Fruit fly (Drosophila melanogaster) whole organism: ENCODE results near the gene nmo.

ENCODE experiments used
- CG8478 ChIP-seq: fragments of >200 bp; optimal IDR thresholded peaks from 2 replicates; lab custom pipeline; 2018; ENCODE audit warnings: inconsistent platforms
- Dll ChIP-seq: fragments of >200 bp; optimal IDR thresholded peaks from 2 replicates; lab custom pipeline; 2017
- EcR ChIP-seq, 2 experiments: fragments of >200 bp; optimal IDR thresholded peaks; 2 replicates each; lab custom pipeline; 2017; ENCODE audit warnings: missing biosample characterization in 2 of 2, missing genetic modification characterization in 2 of 2, missing genetic modification reagents in 2 of 2
- pan ChIP-seq: fragments of >200 bp; optimal IDR thresholded peaks from 2 replicates; lab custom pipeline; 2017
- psq ChIP-seq: fragments of >200 bp; optimal IDR thresholded peaks from 2 replicates; lab custom pipeline; 2017
- usp ChIP-seq: fragments of >200 bp; optimal IDR thresholded peaks from 2 replicates; lab custom pipeline; 2017; ENCODE audit warnings: missing biosample characterization, missing genetic modification characterization, mixed read lengths

The nmo gene

DNA sequence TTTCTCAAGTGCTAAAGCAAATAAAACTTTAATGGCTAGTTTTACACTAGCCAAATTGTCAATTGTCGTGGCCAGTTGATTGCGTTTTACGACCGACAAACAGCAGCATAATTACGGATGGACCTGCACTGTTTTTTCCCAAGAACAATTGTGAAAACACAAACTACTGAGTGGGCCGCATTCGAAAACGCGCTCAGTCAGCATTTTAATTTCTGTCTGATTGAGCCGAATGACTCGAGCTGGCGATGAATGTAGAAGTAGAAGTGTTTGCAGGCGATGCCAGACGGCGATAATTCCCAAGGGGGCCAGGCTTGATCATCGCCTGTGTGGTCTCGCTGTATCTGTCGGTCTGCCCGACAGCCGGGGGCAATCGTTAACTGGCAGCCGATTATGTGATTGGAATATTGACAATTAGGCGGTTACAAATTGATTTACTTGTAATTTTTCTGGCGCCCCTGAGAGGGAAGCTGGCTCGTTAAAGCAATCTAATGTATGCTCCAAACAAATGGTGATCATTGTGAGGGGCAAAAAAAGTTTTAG lies 80.9 kb downstream of the nmo start:
- no peak for TF ChIP-seq Dll
- no peak for TF ChIP-seq pan
- TF ChIP-seq psq (lab: Kevin White, UChicago), result no peak
- TF ChIP-seq usp (GFP tag; lab: Kevin White, UChicago), result no peak

DNA sequence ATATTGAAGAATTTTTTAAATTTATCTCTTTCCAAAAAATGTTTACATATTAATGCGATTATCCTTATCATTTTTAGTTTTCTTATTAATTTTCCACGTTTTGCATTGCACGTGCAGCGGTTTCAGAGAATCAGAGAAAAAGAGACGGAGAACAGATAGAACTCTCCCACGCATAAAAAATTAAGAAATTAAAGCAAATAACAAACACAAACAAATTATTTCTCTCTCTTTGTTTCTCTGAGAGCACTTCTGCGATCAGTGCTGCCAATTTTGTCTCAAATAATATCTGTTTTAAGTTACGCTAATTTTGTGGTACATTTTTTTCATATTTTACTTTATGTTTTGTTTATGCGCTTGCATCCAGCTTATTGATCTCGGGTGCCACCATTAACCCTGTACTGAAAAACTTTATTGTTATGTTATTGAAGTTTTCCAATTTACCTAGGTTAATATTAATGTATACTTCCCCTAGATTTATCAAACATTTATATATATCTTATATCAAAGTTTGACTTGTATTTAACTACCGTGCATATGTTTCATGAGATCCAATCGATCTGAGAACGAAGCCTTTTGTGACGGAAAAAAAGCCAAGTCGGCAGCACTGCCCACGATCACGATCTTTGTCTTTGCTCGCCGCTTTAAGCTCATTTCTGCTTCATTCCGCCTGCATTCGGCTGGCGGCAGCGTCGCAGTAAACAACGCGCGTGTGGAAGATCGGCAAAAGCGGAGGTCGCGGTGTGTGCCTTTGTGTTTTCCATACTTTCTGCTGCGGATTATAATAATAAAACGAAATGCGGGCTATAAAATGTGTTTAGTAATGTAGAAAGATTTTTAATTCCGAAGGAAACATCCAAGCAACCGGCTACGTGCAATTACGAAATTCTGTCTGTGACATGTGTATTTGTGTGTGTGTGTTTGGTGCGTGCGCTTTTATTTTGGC lies 84.6 kb downstream of the nmo start, which contains the start of gene Sarm:
Sarm (plus strand) TSS at position 661 of the 943 bp plus-strand sequence.
- no peak for TF ChIP-seq Dll
- TF ChIP-seq CG8478 (lab: Kevin White, UChicago), result no peak
- no peak for TF ChIP-seq usp (GFP tag; lab: Kevin White, UChicago)

DNA sequence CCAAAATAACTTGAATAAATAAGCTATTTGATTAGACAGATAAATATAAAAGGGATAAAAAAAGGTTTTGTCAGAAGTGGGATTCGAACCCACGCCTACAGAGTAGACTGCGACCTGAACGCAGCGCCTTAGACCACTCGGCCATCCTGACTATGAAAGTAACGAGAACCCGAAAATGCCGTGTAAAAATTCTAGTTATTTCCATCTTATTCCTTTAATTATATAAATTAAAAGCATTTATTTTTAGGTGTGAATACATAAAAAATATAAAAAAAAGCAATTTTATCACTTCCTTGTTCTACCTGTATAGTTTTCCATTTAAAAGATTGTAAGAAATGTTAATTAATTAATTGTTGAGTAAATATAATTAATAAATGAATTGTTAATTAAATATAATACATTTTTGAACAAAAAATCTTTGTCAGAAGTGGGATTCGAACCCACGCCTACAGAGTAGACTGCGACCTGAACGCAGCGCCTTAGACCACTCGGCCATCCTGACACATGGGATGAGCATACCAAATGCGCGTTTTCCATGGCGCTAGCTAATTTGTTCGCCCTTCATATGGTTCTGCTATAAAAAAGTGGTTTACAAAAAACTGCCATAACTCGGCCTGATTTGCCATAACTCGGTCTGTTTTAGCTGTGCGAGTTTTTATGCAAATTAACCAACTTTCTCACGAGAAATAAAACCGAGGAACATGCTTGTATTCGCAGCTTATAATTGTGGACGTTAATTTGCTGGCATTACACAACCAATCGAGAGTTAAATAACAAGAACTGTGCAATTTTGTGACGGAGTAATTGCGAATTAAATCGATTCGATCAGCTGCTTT lies 86.9 kb downstream of the nmo start:
- TF ChIP-seq usp (GFP tag; lab: Kevin White, UChicago) (no peak), EcR (GFP tag; optimal IDR thresholded peaks at IDR 0.05; lab: Kevin White, UChicago) (no peak), psq (lab: Kevin White, UChicago) (no peak), Dll (no peak), CG8478 (lab: Kevin White, UChicago) (no peak), pan (no peak)

DNA sequence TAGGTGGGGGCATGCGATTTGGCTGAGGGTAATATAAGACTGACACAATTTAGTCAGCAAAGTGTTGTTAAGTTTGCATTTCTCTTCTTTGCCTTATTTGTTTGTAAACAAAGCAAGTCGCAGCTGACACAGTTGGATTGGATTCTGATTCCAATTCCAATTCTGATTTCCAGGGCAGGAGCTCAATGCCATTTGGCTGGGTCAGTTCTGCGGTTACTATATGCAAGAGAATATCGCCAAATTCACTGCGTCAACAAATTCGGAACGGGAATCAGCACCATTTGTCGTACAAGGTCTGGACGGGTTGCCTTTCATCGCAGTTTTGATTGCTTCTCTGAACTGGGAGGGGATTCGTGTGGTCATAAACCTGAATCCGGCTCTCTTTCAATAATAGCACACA lies 88.6 kb downstream of the nmo start:
- TF ChIP-seq EcR (GFP tag; optimal IDR thresholded peaks at IDR 0.05; lab: Kevin White, UChicago), result no peak

DNA sequence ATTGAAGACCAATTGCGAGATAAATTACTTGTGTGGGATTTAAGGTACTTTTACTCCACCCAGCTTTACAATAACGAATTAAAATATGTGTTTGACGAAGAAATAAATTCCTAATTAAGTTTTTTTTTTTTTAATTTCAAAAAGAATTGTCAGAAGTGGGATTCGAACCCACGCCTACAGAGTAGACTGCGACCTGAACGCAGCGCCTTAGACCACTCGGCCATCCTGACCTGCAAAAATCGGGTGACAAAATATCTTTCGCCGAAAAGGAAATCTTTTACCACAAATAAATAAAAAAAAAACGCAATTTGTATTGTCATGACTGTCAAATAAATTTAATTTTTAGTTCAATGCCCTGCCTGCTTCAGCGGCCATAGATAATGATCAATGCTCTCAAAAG lies 89.2 kb downstream of the nmo start:
- TF ChIP-seq EcR (GFP tag; optimal IDR thresholded peaks at IDR 0.05; lab: Kevin White, UChicago) (no peak), CG8478 (lab: Kevin White, UChicago) (no peak), Dll (no peak), pan (no peak), usp (GFP tag; lab: Kevin White, UChicago) (no peak), psq (lab: Kevin White, UChicago) (no peak)

DNA sequence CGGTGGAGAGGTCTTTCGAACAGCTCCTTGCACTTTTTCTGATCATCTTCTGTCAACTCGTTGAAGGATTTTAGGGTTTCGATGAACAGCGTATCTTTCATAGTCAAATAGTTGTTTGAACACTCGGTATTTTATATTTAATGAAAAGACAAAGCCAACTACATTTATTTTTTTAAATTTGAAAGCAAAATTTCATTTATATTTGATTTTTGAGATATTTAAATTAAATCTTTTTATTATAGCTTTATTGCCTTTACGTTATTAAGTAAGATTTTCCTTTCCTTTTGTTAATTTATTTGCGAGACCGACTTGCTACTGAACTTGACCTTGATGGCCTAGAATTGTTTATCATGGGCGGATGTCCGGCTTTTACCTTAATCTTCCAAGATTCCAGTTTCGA lies 90.3 kb downstream of the nmo start, which contains the start of gene CG42590:
CG42590 (minus strand) TSS at position 101 of the 400 bp plus-strand sequence.
- TF ChIP-seq usp (GFP tag; lab: Kevin White, UChicago) (no peak), EcR (GFP tag; optimal IDR thresholded peaks at IDR 0.05; lab: Kevin White, UChicago) (no peak), Dll (no peak), CG8478 (lab: Kevin White, UChicago) (no peak), psq (lab: Kevin White, UChicago) (no peak), pan (no peak)

DNA sequence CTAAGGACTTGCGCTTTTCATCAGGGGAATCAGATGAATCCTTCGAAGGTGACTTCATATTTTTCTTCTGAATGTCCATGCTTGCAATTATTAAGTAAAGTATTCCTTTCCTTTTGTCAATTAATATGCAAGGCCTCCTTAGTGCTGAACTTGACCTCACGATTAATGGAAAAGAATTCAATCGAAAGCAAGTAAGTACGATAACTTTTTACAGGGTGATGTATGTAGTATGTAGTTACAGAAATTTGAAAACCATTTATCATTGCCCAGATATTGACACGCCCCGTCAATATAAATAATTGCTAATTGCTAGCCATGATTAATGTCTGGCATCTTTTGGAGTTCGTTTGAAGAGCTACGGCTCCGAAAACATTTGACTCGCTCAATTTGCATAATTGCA lies 91.0 kb downstream of the nmo start, which contains the start of gene CG42591:
CG42591 (minus strand) TSS at position 101 of the 400 bp plus-strand sequence.
- TF ChIP-seq usp (GFP tag; lab: Kevin White, UChicago) (no peak), pan (no peak), psq (lab: Kevin White, UChicago) (no peak), EcR (GFP tag; optimal IDR thresholded peaks at IDR 0.05; lab: Kevin White, UChicago) (no peak), Dll (no peak), CG8478 (lab: Kevin White, UChicago) (no peak)

DNA sequence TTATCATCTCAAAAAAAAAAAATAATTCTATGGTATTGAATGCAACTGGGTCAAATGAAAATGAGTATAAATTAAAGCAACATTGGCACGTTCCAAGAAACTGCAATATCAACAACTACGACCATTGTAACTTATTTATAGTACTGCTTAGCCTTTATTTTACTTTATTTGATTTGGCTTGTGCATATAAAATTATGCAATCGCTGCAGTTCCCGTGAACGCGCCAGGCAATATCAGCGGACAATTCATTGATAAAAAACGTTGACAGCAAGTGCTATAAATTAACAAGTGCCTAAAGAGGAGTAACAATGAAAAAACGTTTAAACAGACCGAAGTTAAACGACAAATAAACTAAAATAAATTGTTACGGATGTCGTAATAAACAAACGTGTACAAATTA lies 92.3 kb downstream of the nmo start:
- TF ChIP-seq pan (no peak), usp (GFP tag; lab: Kevin White, UChicago) (no peak), Dll (no peak), CG8478 (lab: Kevin White, UChicago) (no peak), EcR (GFP tag; optimal IDR thresholded peaks at IDR 0.05; lab: Kevin White, UChicago) (no peak), psq (lab: Kevin White, UChicago) (no peak)

DNA sequence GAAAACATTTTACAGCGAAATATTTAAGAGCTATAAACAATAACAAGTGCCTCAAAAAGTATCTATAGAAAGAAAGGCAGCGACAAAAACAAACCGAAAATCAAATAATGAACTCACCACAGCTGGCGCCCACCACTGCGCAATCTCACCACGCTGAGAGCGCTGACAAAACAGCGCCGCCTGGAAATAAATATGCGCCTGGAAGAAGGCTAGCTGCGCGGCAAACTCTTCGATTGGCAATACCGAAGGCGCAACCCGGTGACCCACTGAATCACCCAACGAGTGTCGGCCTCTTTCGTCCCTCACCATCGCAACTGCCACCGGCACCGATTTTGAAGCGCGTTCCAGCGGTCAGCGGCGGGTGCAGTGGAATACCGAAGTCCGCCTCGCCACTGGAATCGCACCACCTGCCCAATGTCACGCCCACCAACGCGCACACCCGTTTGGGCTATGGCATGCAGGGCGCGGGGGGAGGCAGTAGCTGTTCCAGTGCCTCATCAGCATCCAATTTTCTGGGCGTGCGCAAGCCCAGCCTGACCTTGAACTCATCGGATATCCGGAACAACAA lies 92.9 kb downstream of the nmo start:
- TF ChIP-seq psq (lab: Kevin White, UChicago) (no peak), Dll (no peak), EcR (GFP tag; optimal IDR thresholded peaks at IDR 0.05; lab: Kevin White, UChicago) (no peak), pan (no peak), CG8478 (lab: Kevin White, UChicago) (no peak), usp (GFP tag; lab: Kevin White, UChicago) (no peak)

DNA sequence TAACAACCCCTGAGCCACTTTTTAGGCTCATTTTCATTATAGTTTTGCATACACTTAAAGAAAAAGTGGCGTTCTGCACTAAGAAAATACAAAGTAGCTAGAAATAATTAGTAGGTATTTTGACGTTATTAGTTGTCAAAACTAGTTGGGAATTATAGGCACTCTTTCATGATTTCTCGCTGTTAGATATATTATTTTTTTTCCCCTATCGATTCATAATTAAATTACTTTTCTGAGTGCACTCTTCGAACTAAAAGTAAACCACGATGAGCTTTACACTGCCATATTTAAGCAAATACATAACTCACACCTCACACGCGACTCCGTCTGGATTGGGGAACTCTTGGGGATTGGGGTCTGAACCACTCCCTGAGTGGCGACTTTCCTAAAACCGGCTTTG lies 93.9 kb downstream of the nmo start:
- TF ChIP-seq Dll (no peak), CG8478 (lab: Kevin White, UChicago) (no peak), psq (lab: Kevin White, UChicago) (no peak), usp (GFP tag; lab: Kevin White, UChicago) (no peak)

DNA sequence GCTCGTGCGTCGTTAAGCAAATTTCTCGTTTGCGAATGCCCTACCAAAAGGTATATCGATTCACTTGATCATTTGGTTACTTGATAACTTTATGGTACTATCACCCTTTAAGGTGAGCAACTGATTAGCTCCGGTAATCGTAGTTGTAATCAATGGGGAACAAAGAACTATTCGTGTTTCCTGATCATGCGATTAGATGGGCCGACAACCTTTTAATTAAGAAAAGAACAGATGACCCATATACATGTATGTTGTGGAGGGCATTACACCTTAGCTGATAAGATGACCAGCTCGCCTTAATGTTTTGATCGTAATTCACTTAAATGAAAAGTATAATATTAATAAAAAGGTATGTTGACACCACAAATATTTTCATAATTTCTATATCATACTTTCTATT lies 94.5 kb downstream of the nmo start:
- TF ChIP-seq psq (lab: Kevin White, UChicago) (no peak), CG8478 (lab: Kevin White, UChicago) (no peak), Dll (no peak), pan (no peak), EcR (GFP tag; optimal IDR thresholded peaks at IDR 0.05; lab: Kevin White, UChicago) (no peak), usp (GFP tag; lab: Kevin White, UChicago) (no peak)
